Fruit fly (Drosophila melanogaster) whole organism, wandering third instar larva: Measurements from ENCODE around the gene CG9483.

Experiments used
- Abd-B ChIP-seq: fragments of >200 bp; optimal IDR thresholded peaks from 2 replicates; lab custom pipeline; 2017; ENCODE audit warnings: missing biosample characterization, missing genetic modification characterization
- CrebA ChIP-seq: fragments of 200-800 bp; sonication (Bioruptor generic); optimal IDR thresholded peaks from 2 replicates; lab custom pipeline; 2016; ENCODE audit warnings: missing biosample characterization, mild to moderate bottlenecking, missing genetic modification characterization, borderline replicate concordance
- Dfd ChIP-seq: fragments of >200 bp; optimal IDR thresholded peaks from 2 replicates; lab custom pipeline; 2017; ENCODE audit warnings: missing biosample characterization, missing genetic modification characterization
- HLH106 ChIP-seq: fragments of 200-800 bp; optimal IDR thresholded peaks from 3 replicates; lab custom pipeline; 2019; ENCODE audit warnings: missing biosample characterization, mild to moderate bottlenecking, missing genetic modification characterization, moderate library complexity
- Hnf4 ChIP-seq: fragments of 200-800 bp; sonication (Bioruptor generic); optimal IDR thresholded peaks from 2 replicates; lab custom pipeline; 2016; ENCODE audit warnings: missing biosample characterization, mild to moderate bottlenecking, missing genetic modification characterization
- N ChIP-seq: fragments of >200 bp; optimal IDR thresholded peaks from 2 replicates; lab custom pipeline; 2018; ENCODE audit warnings: missing biosample characterization, missing external identifiers, missing genetic modification characterization
- OdsH ChIP-seq: fragments of 200-800 bp; sonication (Bioruptor generic); optimal IDR thresholded peaks from 2 replicates; lab custom pipeline; 2016; ENCODE audit warnings: missing biosample characterization, mild to moderate bottlenecking, missing genetic modification characterization
- Rel ChIP-seq, 2 experiments: fragments of 200-800 bp; sonication (Bioruptor generic) in 1 of 2; optimal IDR thresholded peaks; 2 replicates in 1 of 2; 3 replicates in 1 of 2; lab custom pipeline; 2016 to 2019; ENCODE audit warnings: mild to moderate bottlenecking in 2 of 2, missing biosample characterization in 2 of 2, missing genetic modification characterization in 2 of 2, moderate library complexity in 1 of 2
- brk ChIP-seq: fragments of 200-800 bp; sonication (Bioruptor generic); optimal IDR thresholded peaks from 2 replicates; lab custom pipeline; 2016; ENCODE audit warnings: missing biosample characterization, mild to moderate bottlenecking, missing genetic modification characterization
- dmrt93B ChIP-seq: fragments of 200-800 bp; sonication (Bioruptor generic); optimal IDR thresholded peaks from 2 replicates; lab custom pipeline; 2018; ENCODE audit warnings: missing biosample characterization, mild to moderate bottlenecking, missing genetic modification characterization
- dsf ChIP-seq: sonication (Bioruptor generic); optimal IDR thresholded peaks from 2 replicates; lab custom pipeline; 2016; ENCODE audit warnings: missing biosample characterization, missing genetic modification characterization, borderline replicate concordance
- pan ChIP-seq: fragments of >200 bp; optimal IDR thresholded peaks from 2 replicates; lab custom pipeline; 2017
- psq ChIP-seq: fragments of 200-800 bp; sonication (Bioruptor generic); optimal IDR thresholded peaks from 3 replicates; lab custom pipeline; 2017; ENCODE audit warnings: missing biosample characterization, mild to moderate bottlenecking, missing genetic modification characterization, moderate library complexity
- sage ChIP-seq: fragments of 200-800 bp; sonication (Bioruptor generic); optimal IDR thresholded peaks from 2 replicates; lab custom pipeline; 2016; ENCODE audit warnings: missing biosample characterization, mild to moderate bottlenecking, missing genetic modification characterization

DNA sequence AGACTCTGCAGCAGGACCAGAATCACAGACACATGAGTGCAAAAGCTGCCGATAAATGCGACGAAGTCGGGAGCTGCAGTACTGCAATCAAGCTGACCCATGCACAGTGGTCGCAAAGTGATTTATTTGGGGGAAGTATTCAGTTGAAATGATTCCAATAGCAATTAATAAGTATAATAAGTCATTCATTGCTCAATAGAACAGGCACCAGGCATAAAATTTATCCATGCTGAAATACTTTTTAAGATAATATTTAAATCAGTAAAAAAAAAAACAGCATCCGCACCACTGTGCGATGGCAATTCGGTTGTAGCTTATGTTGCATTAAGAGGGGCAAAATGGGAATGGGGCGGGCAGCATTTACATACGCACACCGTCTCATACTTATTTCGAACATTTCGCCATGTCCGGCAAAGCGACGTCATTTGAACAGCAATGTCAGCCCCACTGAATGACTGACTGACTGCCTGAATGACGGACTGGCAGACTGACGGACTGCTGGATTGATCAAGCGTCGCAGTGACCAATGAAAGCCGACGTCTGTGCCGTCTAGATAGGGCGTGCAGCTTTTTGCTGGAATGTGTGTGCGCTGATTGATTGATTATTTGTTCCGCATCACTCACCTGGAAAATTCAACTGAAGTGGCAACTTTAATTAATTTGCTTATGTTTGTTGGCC is 31.6 kb upstream of the CG9483 start:
- TF ChIP-seq pan (no peak), psq (peak; percentile 14), Dfd (GFP tag; lab: Kevin White, UChicago) (no peak), dmrt93B (no peak), CrebA (GFP tag; lab: Kevin White, UChicago) (no peak), HLH106 (peak; percentile 17), dsf (GFP tag; lab: Kevin White, UChicago) (no peak), Hnf4 (GFP tag; lab: Kevin White, UChicago) (peak; percentile 28), OdsH (GFP tag; lab: Kevin White, UChicago) (peak; percentile 50), N (GFP tag; lab: Kevin White, UChicago) (no peak), sage (peak; percentile 74), Rel (GFP tag; optimal IDR thresholded peaks at IDR 0.05; lab: Kevin White, UChicago) (peak; percentile 15), Rel (tag; optimal IDR thresholded peaks at IDR 0.05; lab: Kevin White, UChicago) (no peak), brk (GFP tag; lab: Kevin White, UChicago) (no peak), Abd-B (GFP tag; lab: Kevin White, UChicago) (no peak)
